Worm (Caenorhabditis elegans) whole organism, midembryonic: ENCODE results near the gene ndc-80.

Source experiments
- T22C8.4 ChIP-seq: fragments of 200-800 bp; sonication (Bioruptor generic); IDR thresholded peaks from 2 replicates; pipeline ENCODE4 v1.3.6; 2022; ENCODE audit warnings: missing genetic modification characterization, missing compliant biosample characterization
- cog-1 ChIP-seq: sonication (generic microtip); optimal IDR thresholded peaks from 2 replicates; lab custom pipeline; 2016; ENCODE audit warnings: missing genetic modification characterization, missing compliant biosample characterization
- flt-1 ChIP-seq: fragments of 200-800 bp; sonication (Bioruptor generic); IDR thresholded peaks from 2 replicates; pipeline ENCODE4 v1.3.6; 2022; ENCODE audit warnings: missing genetic modification characterization, missing compliant biosample characterization
- klf-2 ChIP-seq: fragments of 200-800 bp; sonication (Bioruptor generic); conservative IDR thresholded peaks from 2 replicates; pipeline ENCODE4 v1.3.6; 2022; ENCODE audit warnings: missing genetic modification reagents, missing genetic modification characterization, missing compliant biosample characterization
- med-1 ChIP-seq: sonication (generic microtip); optimal IDR thresholded peaks from 2 replicates; lab custom pipeline; 2017; ENCODE audit warnings: missing genetic modification characterization, mild to moderate bottlenecking, missing compliant biosample characterization, antibody characterized with exemption, missing genetic modification reagents; ENCODE audit not compliant: insufficient read depth
- ref-1 ChIP-seq: fragments of 200-800 bp; sonication (Bioruptor generic); conservative IDR thresholded peaks from 2 replicates; pipeline ENCODE4 v1.3.6; 2022; ENCODE audit warnings: missing genetic modification reagents, missing genetic modification characterization, missing compliant biosample characterization
- tab-1 ChIP-seq: fragments of 200-800 bp; sonication (Bioruptor generic); IDR thresholded peaks from 2 replicates; pipeline ENCODE4 v1.3.6; 2022; ENCODE audit warnings: missing genetic modification characterization, missing compliant biosample characterization
- ztf-23 ChIP-seq: fragments of 200-800 bp; sonication (Bioruptor generic); IDR thresholded peaks from 2 replicates; pipeline ENCODE4 v1.3.6; 2022; ENCODE audit warnings: missing genetic modification reagents, missing genetic modification characterization, missing compliant biosample characterization
- ztf-29 ChIP-seq: fragments of 200-800 bp; sonication (Bioruptor generic); IDR thresholded peaks from 2 replicates; pipeline ENCODE4 v1.3.6; 2022; ENCODE audit warnings: missing genetic modification reagents, missing genetic modification characterization, missing compliant biosample characterization

Gene ndc-80

DNA sequence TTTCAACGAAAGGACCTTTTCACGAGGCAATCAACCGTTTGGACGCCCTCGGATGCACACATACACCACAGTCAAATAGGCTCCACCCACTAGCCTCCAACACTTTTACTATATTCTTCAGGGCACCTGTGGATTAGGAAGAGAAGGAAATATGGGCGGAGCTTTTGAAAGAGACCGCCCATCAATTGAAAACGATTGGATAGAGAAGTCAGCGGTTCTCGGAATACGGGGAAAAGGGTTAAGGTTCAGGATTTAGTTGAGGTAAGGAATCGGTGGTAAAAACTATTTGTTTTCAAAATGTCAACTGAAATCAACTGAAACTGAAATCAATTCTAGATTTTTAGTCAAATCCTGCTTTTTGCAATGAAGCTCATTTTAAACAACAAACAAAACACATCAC is 24.5 kb downstream of the ndc-80 start, which contains the start of gene egl-38:
egl-38 (minus strand) TSS at position 101 of the 400 bp plus-strand sequence.
- TF ChIP-seq tab-1 (GFP tag; lab: Robert Waterston, UW) (no peak), klf-2 (GFP tag; lab: Robert Waterston, UW) (no peak), ref-1 (GFP tag; lab: Robert Waterston, UW) (no peak), ztf-23 (GFP tag; lab: Robert Waterston, UW) (no peak), T22C8.4 (no peak), ztf-29 (GFP tag; lab: Robert Waterston, UW) (no peak), med-1 (GFP tag; lab: Kevin White, UChicago) (no peak), flt-1 (GFP tag; lab: Robert Waterston, UW) (no peak), cog-1 (tag; lab: Kevin White, UChicago) (no peak)

DNA sequence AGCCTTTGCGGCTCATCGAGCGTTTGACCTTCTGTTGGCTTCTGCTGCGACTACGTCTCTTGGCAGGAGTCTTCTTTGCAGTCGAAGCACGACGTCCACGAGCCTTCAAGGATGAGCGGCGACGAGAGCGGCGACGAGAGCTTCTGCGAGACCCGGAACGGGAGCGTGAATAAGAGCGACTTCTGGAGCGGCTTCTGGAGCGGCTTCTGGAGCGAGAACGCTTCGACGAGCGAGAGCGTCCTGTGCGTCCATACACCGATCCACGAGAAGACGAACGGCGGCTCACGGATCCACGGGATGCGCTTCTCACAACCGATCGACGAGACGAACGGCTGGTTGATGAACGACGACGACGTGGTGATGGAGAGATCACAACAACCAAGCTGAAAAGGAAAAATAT is 24.9 kb downstream of the ndc-80 start:
- TF ChIP-seq T22C8.4 (no peak), ztf-23 (GFP tag; lab: Robert Waterston, UW) (no peak), flt-1 (GFP tag; lab: Robert Waterston, UW) (no peak), ref-1 (GFP tag; lab: Robert Waterston, UW) (no peak), klf-2 (GFP tag; lab: Robert Waterston, UW) (no peak), cog-1 (tag; lab: Kevin White, UChicago) (no peak), tab-1 (GFP tag; lab: Robert Waterston, UW) (no peak), ztf-29 (GFP tag; lab: Robert Waterston, UW) (no peak), med-1 (GFP tag; lab: Kevin White, UChicago) (no peak)

DNA sequence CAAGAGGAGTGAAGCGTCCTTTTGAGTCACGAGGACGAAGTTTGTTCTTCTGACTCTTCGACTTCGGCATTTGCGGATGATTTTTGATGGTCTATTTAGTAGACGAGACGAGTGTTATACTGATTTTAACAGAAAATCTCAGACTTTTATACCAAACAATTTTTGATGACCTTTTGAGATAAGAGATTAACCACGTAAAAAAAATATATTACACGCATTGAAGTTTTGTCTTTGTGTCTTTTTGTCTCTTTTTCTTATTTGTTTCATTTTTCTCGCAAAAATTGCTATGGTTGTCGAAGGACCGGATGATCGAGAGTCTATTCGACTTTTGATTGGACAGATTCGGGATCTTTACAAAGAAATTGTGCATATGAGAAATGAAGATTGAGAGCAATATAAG is 25.5 kb downstream of the ndc-80 start, which contains the start of gene spch-1:
spch-1 (minus strand) TSS at position 101 of the 400 bp plus-strand sequence.
- TF ChIP-seq tab-1 (GFP tag; lab: Robert Waterston, UW): no peak
- no peak for TF ChIP-seq ref-1 (GFP tag; lab: Robert Waterston, UW)
- TF ChIP-seq cog-1 (tag; lab: Kevin White, UChicago): no peak
- TF ChIP-seq med-1 (GFP tag; lab: Kevin White, UChicago): no peak
- TF ChIP-seq T22C8.4: no peak
- TF ChIP-seq ztf-23 (GFP tag; lab: Robert Waterston, UW): no peak
- no peak for TF ChIP-seq flt-1 (GFP tag; lab: Robert Waterston, UW)
- no peak for TF ChIP-seq ztf-29 (GFP tag; lab: Robert Waterston, UW)

DNA sequence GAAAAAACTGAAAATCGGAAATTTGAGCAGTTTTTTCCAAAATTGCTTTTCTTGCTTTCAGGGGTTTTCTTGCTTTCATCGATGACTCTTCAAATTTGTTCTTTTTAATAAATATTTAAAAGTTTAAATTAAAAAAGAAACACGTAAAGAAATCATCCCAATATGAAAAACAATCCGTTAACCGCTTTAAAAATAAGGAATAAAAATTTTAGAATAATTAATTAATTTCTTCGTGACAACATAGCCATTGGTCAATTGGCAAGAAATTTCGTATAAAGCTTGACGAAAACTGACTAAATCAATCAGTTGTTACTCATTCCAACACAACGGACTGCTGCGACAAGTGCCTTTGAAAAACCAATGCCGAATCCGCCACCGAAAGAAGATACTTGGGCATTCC is 26.6 kb downstream of the ndc-80 start, which contains the start of gene nsph-3.2:
nsph-3.2 (plus strand) TSS at position 301 of the 400 bp plus-strand sequence.
- no peak for TF ChIP-seq flt-1 (GFP tag; lab: Robert Waterston, UW)
- no peak for TF ChIP-seq ztf-23 (GFP tag; lab: Robert Waterston, UW)
- no peak for TF ChIP-seq T22C8.4
- TF ChIP-seq tab-1 (GFP tag; lab: Robert Waterston, UW): no peak
- TF ChIP-seq klf-2 (GFP tag; lab: Robert Waterston, UW): no peak
- no peak for TF ChIP-seq ref-1 (GFP tag; lab: Robert Waterston, UW)
- no peak for TF ChIP-seq cog-1 (tag; lab: Kevin White, UChicago)
- TF ChIP-seq med-1 (GFP tag; lab: Kevin White, UChicago): no peak
- no peak for TF ChIP-seq ztf-29 (GFP tag; lab: Robert Waterston, UW)

DNA sequence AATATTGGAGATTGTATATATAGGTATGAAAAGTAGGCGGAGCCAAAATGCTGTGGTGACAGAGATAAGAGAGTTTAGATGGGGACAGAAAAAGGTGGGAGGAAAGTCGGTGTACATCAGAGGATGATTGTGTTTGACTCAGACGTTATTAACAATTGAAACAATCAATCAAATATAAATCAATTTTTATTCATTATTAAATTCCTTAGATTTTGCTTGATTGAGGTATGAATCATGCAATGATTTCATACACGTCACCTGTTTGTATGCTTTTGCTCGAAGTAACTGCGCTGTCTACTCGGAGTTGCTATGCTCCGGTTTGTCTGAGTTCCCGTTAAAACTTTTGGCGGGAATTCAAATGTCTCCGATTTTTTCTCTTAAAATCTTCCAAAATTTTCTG is 29.2 kb downstream of the ndc-80 start, which contains the start of gene C04G2.10:
C04G2.10 (plus strand) TSS at position 301 of the 400 bp plus-strand sequence.
- TF ChIP-seq T22C8.4 (no peak), klf-2 (GFP tag; lab: Robert Waterston, UW) (no peak), ref-1 (GFP tag; lab: Robert Waterston, UW) (no peak), ztf-29 (GFP tag; lab: Robert Waterston, UW) (no peak), ztf-23 (GFP tag; lab: Robert Waterston, UW) (no peak), flt-1 (GFP tag; lab: Robert Waterston, UW) (no peak), med-1 (GFP tag; lab: Kevin White, UChicago) (no peak), tab-1 (GFP tag; lab: Robert Waterston, UW) (no peak)

DNA sequence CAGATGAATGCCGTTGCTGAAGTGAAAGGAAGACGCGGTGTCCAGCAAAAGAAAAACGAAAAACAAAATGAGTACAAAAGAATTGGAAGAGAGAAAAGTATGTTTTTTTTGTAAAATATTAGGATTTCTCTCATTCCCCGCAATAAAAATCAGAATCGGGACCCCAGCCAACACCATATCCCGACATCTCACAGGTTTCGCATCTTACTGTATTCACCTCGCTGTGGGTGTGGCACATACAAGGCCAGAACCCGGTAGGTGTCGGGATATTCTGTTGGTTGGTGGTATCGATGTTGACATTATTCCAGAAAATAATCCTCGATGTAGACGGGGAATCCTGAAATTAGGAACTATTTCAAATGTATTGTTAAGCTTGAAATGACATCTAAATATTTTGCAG is 30.8 kb downstream of the ndc-80 start:
- TF ChIP-seq ref-1 (GFP tag; lab: Robert Waterston, UW): no peak
- no peak for TF ChIP-seq klf-2 (GFP tag; lab: Robert Waterston, UW)
- no peak for TF ChIP-seq tab-1 (GFP tag; lab: Robert Waterston, UW)
- TF ChIP-seq ztf-29 (GFP tag; lab: Robert Waterston, UW): no peak
- TF ChIP-seq flt-1 (GFP tag; lab: Robert Waterston, UW): no peak
- no peak for TF ChIP-seq ztf-23 (GFP tag; lab: Robert Waterston, UW)
- TF ChIP-seq T22C8.4: no peak
- TF ChIP-seq cog-1 (tag; lab: Kevin White, UChicago): no peak
- TF ChIP-seq med-1 (GFP tag; lab: Kevin White, UChicago): no peak

DNA sequence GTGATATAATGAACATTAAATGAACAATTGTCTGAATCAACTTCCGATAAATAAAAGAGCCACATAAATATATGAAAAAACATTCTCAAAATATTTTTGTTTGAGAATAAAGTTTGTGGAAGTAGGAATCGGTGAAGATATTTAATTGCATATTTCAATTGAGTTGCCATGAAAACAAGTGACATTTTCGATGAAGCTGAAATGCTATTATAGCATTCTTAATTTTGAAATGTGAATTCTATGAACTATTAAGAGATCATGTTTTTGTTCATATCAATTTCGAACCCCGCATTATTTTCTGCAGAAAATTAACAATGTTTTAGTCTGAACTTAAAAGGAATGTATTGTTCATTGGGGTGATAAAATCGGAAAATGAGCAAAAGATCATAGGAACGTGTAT is 36.3 kb downstream of the ndc-80 start, which contains the start of gene irld-21:
irld-21 (minus strand) TSS at position 101 of the 400 bp plus-strand sequence.
- TF ChIP-seq ref-1 (GFP tag; lab: Robert Waterston, UW): no peak
- no peak for TF ChIP-seq cog-1 (tag; lab: Kevin White, UChicago)
- TF ChIP-seq ztf-23 (GFP tag; lab: Robert Waterston, UW): no peak
- TF ChIP-seq klf-2 (GFP tag; lab: Robert Waterston, UW): no peak
- TF ChIP-seq flt-1 (GFP tag; lab: Robert Waterston, UW): no peak
- TF ChIP-seq med-1 (GFP tag; lab: Kevin White, UChicago): no peak
- TF ChIP-seq T22C8.4: no peak
- TF ChIP-seq ztf-29 (GFP tag; lab: Robert Waterston, UW): no peak
- TF ChIP-seq tab-1 (GFP tag; lab: Robert Waterston, UW): no peak

DNA sequence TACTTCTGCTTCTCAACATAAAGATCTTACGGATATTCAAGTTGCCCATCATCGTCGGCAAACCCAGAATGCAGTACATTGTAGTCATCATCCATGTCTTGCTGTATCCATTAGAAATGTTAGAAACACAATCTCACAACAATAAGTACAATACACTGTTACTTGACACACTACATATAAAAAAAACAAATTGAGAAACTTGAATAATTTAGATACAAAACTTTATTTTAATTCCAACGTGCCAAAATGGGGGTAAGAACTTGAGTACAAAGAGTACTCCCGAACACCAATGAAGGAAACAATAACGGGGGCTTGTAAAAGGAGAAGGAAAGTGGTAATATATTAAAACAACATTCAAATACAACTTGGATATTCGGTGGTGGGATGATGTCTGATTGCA is 40.6 kb downstream of the ndc-80 start, which contains the start of gene ctf-18:
ctf-18 (minus strand) TSS at position 101 of the 400 bp plus-strand sequence.
- no peak for TF ChIP-seq flt-1 (GFP tag; lab: Robert Waterston, UW)
- TF ChIP-seq tab-1 (GFP tag; lab: Robert Waterston, UW): no peak
- TF ChIP-seq ref-1 (GFP tag; lab: Robert Waterston, UW): no peak
- TF ChIP-seq ztf-23 (GFP tag; lab: Robert Waterston, UW): no peak
- no peak for TF ChIP-seq ztf-29 (GFP tag; lab: Robert Waterston, UW)
- no peak for TF ChIP-seq T22C8.4
- no peak for TF ChIP-seq klf-2 (GFP tag; lab: Robert Waterston, UW)
- TF ChIP-seq cog-1 (tag; lab: Kevin White, UChicago): no peak
- TF ChIP-seq med-1 (GFP tag; lab: Kevin White, UChicago): no peak
